Fruit fly (Drosophila melanogaster) whole organism, embryonic: ENCODE measurements around the gene CG32075.

ENCODE experiments used
- BEAF-32 ChIP-seq: fragments of 200-800 bp; sonication (Bioruptor generic); optimal IDR thresholded peaks from 3 replicates; lab custom pipeline; 2017; ENCODE audit warnings: missing biosample characterization, missing genetic modification characterization, mild to moderate bottlenecking, moderate library complexity, missing genetic modification reagents
- CG10462 ChIP-seq: fragments of 200-800 bp; sonication (Bioruptor generic); optimal IDR thresholded peaks from 2 replicates; lab custom pipeline; 2016; ENCODE audit warnings: missing biosample characterization, missing genetic modification characterization
- CG10654 ChIP-seq: fragments of 200-800 bp; sonication (Bioruptor generic); optimal IDR thresholded peaks from 2 replicates; lab custom pipeline; 2016; ENCODE audit warnings: missing biosample characterization, missing genetic modification characterization
- CG11695 ChIP-seq: fragments of 200-800 bp; sonication (Bioruptor generic); IDR thresholded peaks from 3 replicates; pipeline ENCODE4 v1.3.6; 2022; ENCODE audit warnings: missing biosample characterization, missing genetic modification characterization
- CG12155 ChIP-seq: fragments of 200-800 bp; sonication (Bioruptor generic); optimal IDR thresholded peaks from 3 replicates; lab custom pipeline; 2016; ENCODE audit warnings: missing biosample characterization, missing genetic modification characterization
- CG12942 ChIP-seq: fragments of 200-800 bp; sonication (Bioruptor generic); optimal IDR thresholded peaks from 3 replicates; lab custom pipeline; 2016; ENCODE audit warnings: missing biosample characterization, missing genetic modification characterization
- CG13424 ChIP-seq: fragments of 200-800 bp; sonication (Bioruptor generic); optimal IDR thresholded peaks from 2 replicates; lab custom pipeline; 2019; ENCODE audit warnings: missing biosample characterization, mild to moderate bottlenecking, missing genetic modification characterization, moderate library complexity
- CG13775 ChIP-seq: fragments of 200-800 bp; sonication (Bioruptor generic); optimal IDR thresholded peaks from 3 replicates; lab custom pipeline; 2017; ENCODE audit warnings: missing biosample characterization, mild to moderate bottlenecking, missing genetic modification characterization
- CG15479 ChIP-seq: fragments of 200-800 bp; sonication (Bioruptor generic); optimal IDR thresholded peaks from 3 replicates; lab custom pipeline; 2019; ENCODE audit warnings: missing biosample characterization, mild to moderate bottlenecking, missing genetic modification characterization, moderate library complexity
- CG16815 ChIP-seq: fragments of 200-800 bp; sonication (Bioruptor generic); optimal IDR thresholded peaks from 3 replicates; lab custom pipeline; 2017; ENCODE audit warnings: missing biosample characterization, mild to moderate bottlenecking, missing genetic modification characterization
- CG17328 ChIP-seq: fragments of 200-800 bp; sonication (Bioruptor generic); IDR thresholded peaks from 2 replicates; pipeline ENCODE4 v1.3.6; 2022; ENCODE audit warnings: missing biosample characterization, missing genetic modification characterization
- CG2116 ChIP-seq: fragments of 200-800 bp; sonication (Bioruptor generic); optimal IDR thresholded peaks from 3 replicates; lab custom pipeline; 2018; ENCODE audit warnings: missing biosample characterization, mild to moderate bottlenecking, missing genetic modification characterization
- CG2199 ChIP-seq: fragments of 200-800 bp; sonication (Bioruptor generic); IDR thresholded peaks from 3 replicates; pipeline ENCODE4 v1.3.6; 2022; ENCODE audit warnings: missing biosample characterization, missing genetic modification characterization
- CG31365 ChIP-seq: fragments of 200-800 bp; sonication (Bioruptor generic); optimal IDR thresholded peaks from 2 replicates; lab custom pipeline; 2018; ENCODE audit warnings: missing biosample characterization, mild to moderate bottlenecking, missing genetic modification characterization
- CG34376 ChIP-seq: fragments of 200-800 bp; sonication (Bioruptor generic); optimal IDR thresholded peaks from 2 replicates; lab custom pipeline; 2018; ENCODE audit warnings: missing biosample characterization, mild to moderate bottlenecking, missing genetic modification characterization
- CG4404 ChIP-seq: fragments of 200-800 bp; sonication (Bioruptor generic); IDR thresholded peaks from 2 replicates; pipeline ENCODE4 v1.3.6; 2022; ENCODE audit warnings: missing biosample characterization, missing genetic modification characterization
- CG4424 ChIP-seq: fragments of 200-800 bp; sonication (Bioruptor generic); optimal IDR thresholded peaks from 3 replicates; lab custom pipeline; 2016; ENCODE audit warnings: missing biosample characterization, missing genetic modification characterization
- CG6254 ChIP-seq: fragments of 200-800 bp; sonication (Bioruptor generic); optimal IDR thresholded peaks from 3 replicates; lab custom pipeline; 2017; ENCODE audit warnings: mild to moderate bottlenecking, missing biosample characterization, missing genetic modification reagents, missing genetic modification characterization
- CG9797 ChIP-seq: fragments of 200-800 bp; sonication (Bioruptor generic); optimal IDR thresholded peaks from 3 replicates; lab custom pipeline; 2018; ENCODE audit warnings: missing biosample characterization, mild to moderate bottlenecking, missing genetic modification characterization
- Chrac-16 ChIP-seq: fragments of 200-800 bp; sonication (Bioruptor generic); optimal IDR thresholded peaks from 3 replicates; lab custom pipeline; 2016; ENCODE audit warnings: missing biosample characterization, missing genetic modification characterization
- D ChIP-seq, 2 experiments: fragments of 200-800 bp in 1 of 2; fragments of >200 bp in 1 of 2; sonication (Bioruptor generic) in 1 of 2; optimal IDR thresholded peaks; 2 replicates in 1 of 2; 3 replicates in 1 of 2; lab custom pipeline; 2017; ENCODE audit warnings: mild to moderate bottlenecking in 1 of 2, missing biosample characterization in 1 of 2, missing genetic modification characterization in 1 of 2, missing genetic modification reagents in 1 of 2
- Doc3 ChIP-seq: fragments of 200-800 bp; sonication (Bioruptor generic); IDR thresholded peaks from 3 replicates; pipeline ENCODE4 v1.3.6; 2022; ENCODE audit warnings: missing biosample characterization, missing genetic modification characterization; ENCODE audit not compliant: partially characterized antibody
- Dp ChIP-seq: fragments of 200-800 bp; sonication (Bioruptor generic); optimal IDR thresholded peaks from 2 replicates; lab custom pipeline; 2018; ENCODE audit warnings: missing biosample characterization, mild to moderate bottlenecking, missing genetic modification characterization, moderate library complexity
- Drgx ChIP-seq: fragments of 200-800 bp; sonication (Bioruptor generic); IDR thresholded peaks from 2 replicates; pipeline ENCODE4 v1.3.6; 2022; ENCODE audit warnings: missing biosample characterization, missing genetic modification characterization
- E2f2 ChIP-seq: fragments of 200-800 bp; sonication (Bioruptor generic); IDR thresholded peaks from 2 replicates; pipeline ENCODE4 v1.3.6; 2022; ENCODE audit warnings: missing biosample characterization, missing genetic modification characterization
- Gug ChIP-seq: fragments of 200-800 bp; sonication (Bioruptor generic); IDR thresholded peaks from 4 replicates; pipeline ENCODE4 v1.3.6; 2022; ENCODE audit warnings: missing biosample characterization, missing genetic modification characterization
- HmgZ ChIP-seq: fragments of 200-800 bp; sonication (Bioruptor generic); optimal IDR thresholded peaks from 2 replicates; lab custom pipeline; 2018; ENCODE audit warnings: missing biosample characterization, mild to moderate bottlenecking, missing genetic modification characterization
- MBD-R2 ChIP-seq: fragments of 200-800 bp; sonication (Bioruptor generic); IDR thresholded peaks from 2 replicates; pipeline ENCODE4 v1.3.6; 2022; ENCODE audit warnings: missing biosample characterization, missing genetic modification characterization
- MESR4 ChIP-seq: fragments of 200-800 bp; sonication (Bioruptor generic); optimal IDR thresholded peaks from 2 replicates; lab custom pipeline; 2018; ENCODE audit warnings: missing biosample characterization, mild to moderate bottlenecking, missing genetic modification characterization, moderate library complexity
- Nf-YC ChIP-seq: fragments of 200-800 bp; optimal IDR thresholded peaks from 3 replicates; lab custom pipeline; 2019; ENCODE audit warnings: missing biosample characterization, mild to moderate bottlenecking, missing genetic modification characterization, moderate library complexity
- NfI ChIP-seq: fragments of 200-800 bp; sonication (Bioruptor generic); optimal IDR thresholded peaks from 3 replicates; lab custom pipeline; 2018; ENCODE audit warnings: missing biosample characterization, mild to moderate bottlenecking, missing genetic modification characterization, moderate library complexity
- Oli ChIP-seq: fragments of 200-800 bp; sonication (Bioruptor generic); optimal IDR thresholded peaks from 2 replicates; lab custom pipeline; 2018; ENCODE audit warnings: missing biosample characterization, mild to moderate bottlenecking, missing genetic modification characterization, moderate library complexity
- Scr ChIP-seq: fragments of 200-800 bp; sonication (Bioruptor generic); IDR thresholded peaks from 2 replicates; pipeline ENCODE4 v1.3.6; 2022; ENCODE audit warnings: missing biosample characterization, missing genetic modification characterization; ENCODE audit not compliant: partially characterized antibody
- Xbp1 ChIP-seq: fragments of 200-800 bp; sonication (Bioruptor generic); optimal IDR thresholded peaks from 3 replicates; lab custom pipeline; 2016; ENCODE audit warnings: missing biosample characterization, mild to moderate bottlenecking, missing genetic modification characterization
- bigmax ChIP-seq: fragments of 200-800 bp; sonication (Bioruptor generic); optimal IDR thresholded peaks from 2 replicates; lab custom pipeline; 2018; ENCODE audit warnings: missing biosample characterization, mild to moderate bottlenecking, missing genetic modification characterization
- cas ChIP-seq: fragments of 200-800 bp; sonication (Bioruptor generic); IDR thresholded peaks from 2 replicates; pipeline ENCODE4 v1.3.6; 2022; ENCODE audit warnings: missing biosample characterization, missing genetic modification characterization
- crol ChIP-seq: fragments of 200-800 bp; sonication (Bioruptor generic); IDR thresholded peaks from 2 replicates; pipeline ENCODE4 v1.3.6; 2022; ENCODE audit warnings: missing biosample characterization, missing genetic modification characterization
- dmrt11E ChIP-seq: fragments of 200-800 bp; sonication (Bioruptor generic); optimal IDR thresholded peaks from 3 replicates; lab custom pipeline; 2018; ENCODE audit warnings: missing biosample characterization, mild to moderate bottlenecking, missing genetic modification characterization, moderate library complexity
- dysf ChIP-seq: fragments of 200-800 bp; sonication (Bioruptor generic); IDR thresholded peaks from 3 replicates; pipeline ENCODE4 v1.3.6; 2022; ENCODE audit warnings: missing biosample characterization, missing genetic modification characterization
- fd96Cb ChIP-seq: fragments of 200-800 bp; sonication (Bioruptor generic); optimal IDR thresholded peaks from 2 replicates; lab custom pipeline; 2018; ENCODE audit warnings: missing biosample characterization, mild to moderate bottlenecking, missing genetic modification characterization, moderate library complexity
- fu2 ChIP-seq: fragments of 200-800 bp; sonication (Bioruptor generic); optimal IDR thresholded peaks from 2 replicates; lab custom pipeline; 2016; ENCODE audit warnings: missing biosample characterization, missing genetic modification characterization
- lmd ChIP-seq: fragments of 200-800 bp; sonication (Bioruptor generic); IDR thresholded peaks from 2 replicates; pipeline ENCODE4 v1.3.6; 2022; ENCODE audit warnings: missing biosample characterization, missing genetic modification characterization
- nau ChIP-seq: fragments of 200-800 bp; sonication (Bioruptor generic); optimal IDR thresholded peaks from 3 replicates; lab custom pipeline; 2017; ENCODE audit warnings: missing biosample characterization, mild to moderate bottlenecking, missing genetic modification characterization, missing genetic modification reagents
- nmo ChIP-seq: fragments of 200-800 bp; sonication (Bioruptor generic); optimal IDR thresholded peaks from 2 replicates; lab custom pipeline; 2018; ENCODE audit warnings: missing biosample characterization, mild to moderate bottlenecking, missing genetic modification characterization, moderate library complexity
- otp ChIP-seq: fragments of 200-800 bp; sonication (Bioruptor generic); IDR thresholded peaks from 3 replicates; pipeline ENCODE4, ENCODE4 v1.3.6; 2022; ENCODE audit warnings: missing biosample characterization, missing genetic modification characterization
- so ChIP-seq: fragments of 200-800 bp; sonication (Bioruptor generic); IDR thresholded peaks from 3 replicates; pipeline ENCODE4 v1.3.6; 2022; ENCODE audit warnings: missing biosample characterization, missing genetic modification characterization
- sug ChIP-seq: fragments of 200-800 bp; optimal IDR thresholded peaks from 2 replicates; lab custom pipeline; 2019; ENCODE audit warnings: missing biosample characterization, mild to moderate bottlenecking, missing genetic modification characterization, moderate library complexity
- tgo ChIP-seq: fragments of 200-800 bp; sonication (Bioruptor generic); IDR thresholded peaks from 3 replicates; pipeline ENCODE4 v1.3.6; 2022; ENCODE audit warnings: missing biosample characterization, missing genetic modification characterization

Gene CG32075

dm6 chr3L:11074043-11074853, 9.5 kb upstream of the CG32075 start, which contains the start of the genes Pfdn2 and Noc1 (continued):
- peak; percentile 56 for TF ChIP-seq CG12942 (GFP tag; lab: Kevin White, UChicago)
- no peak for TF ChIP-seq E2f2
- TF ChIP-seq Dp: peak; percentile 7
- peak; percentile 68 for TF ChIP-seq dmrt11E
- TF ChIP-seq lmd (GFP tag; lab: Robert Waterston, UW): peak; percentile 49
- TF ChIP-seq CG13775 (GFP tag; lab: Kevin White, UChicago): peak; percentile 64
- TF ChIP-seq CG17328 (GFP tag; lab: Robert Waterston, UW): peak; percentile 52
- TF ChIP-seq bigmax (GFP tag; lab: Kevin White, UChicago): no peak
- TF ChIP-seq CG10654 (GFP tag; lab: Kevin White, UChicago): peak; percentile 33
- peak; percentile 54 for TF ChIP-seq CG12155 (GFP tag; lab: Kevin White, UChicago)
- no peak for TF ChIP-seq CG31365 (tag; lab: Kevin White, UChicago)
- peak; percentile 68 for TF ChIP-seq Xbp1
- TF ChIP-seq sug (tag; lab: Kevin White, UChicago): peak; percentile 58
- TF ChIP-seq MESR4 (GFP tag; lab: Kevin White, UChicago): peak; percentile 86
- no peak for TF ChIP-seq crol (GFP tag; lab: Robert Waterston, UW)
- peak; percentile 81 for TF ChIP-seq nmo (GFP tag; lab: Kevin White, UChicago)
- TF ChIP-seq BEAF-32 (GFP tag; lab: Kevin White, UChicago): peak; percentile 16
- peak; percentile 41 for TF ChIP-seq fd96Cb
- peak; percentile 49; the same call in 1 of the 3 replicates for TF ChIP-seq CG11695 (GFP tag; lab: Robert Waterston, UW)
- no peak for TF ChIP-seq so (GFP tag; lab: Robert Waterston, UW)
- peak; percentile 34; the same call in 1 of the 2 replicates for TF ChIP-seq MBD-R2 (GFP tag; lab: Robert Waterston, UW)
- peak; percentile 26 for TF ChIP-seq CG16815 (GFP tag; lab: Kevin White, UChicago)
- TF ChIP-seq CG2116: peak; percentile 18
- peak; percentile 6 for TF ChIP-seq CG15479
- no peak for TF ChIP-seq CG6254 (GFP tag; lab: Kevin White, UChicago)
- peak; percentile 42 for TF ChIP-seq Chrac-16 (GFP tag; lab: Kevin White, UChicago)
- 0 out of 2 replicates have a peak, but pooled peaks have one; percentile 29 for TF ChIP-seq CG4404
- TF ChIP-seq Drgx: no peak
- TF ChIP-seq nau (GFP tag; lab: Kevin White, UChicago): no peak
- TF ChIP-seq NfI (GFP tag; lab: Kevin White, UChicago): peak; percentile 41
- peak; percentile 73 for TF ChIP-seq CG13424 (tag; lab: Kevin White, UChicago)
- 0 out of 3 replicates have a peak, but pooled peaks have one; percentile 35 for TF ChIP-seq Doc3 (GFP tag; lab: Robert Waterston, UW)
- TF ChIP-seq Nf-YC: no peak
- 0 out of 4 replicates have a peak, but pooled peaks have one; percentile 33 for TF ChIP-seq Gug (GFP tag; lab: Robert Waterston, UW)
- no peak for TF ChIP-seq fu2 (GFP tag; lab: Kevin White, UChicago)
- TF ChIP-seq Oli (tag; lab: Kevin White, UChicago): peak; percentile 41
- TF ChIP-seq CG10462 (GFP tag; lab: Kevin White, UChicago): peak; percentile 31
- TF ChIP-seq D (optimal IDR thresholded peaks at IDR 0.05; lab: Kevin White, UChicago): peak; percentile 73
- TF ChIP-seq D (GFP tag; optimal IDR thresholded peaks at IDR 0.05; lab: Kevin White, UChicago): no peak
- no peak for TF ChIP-seq CG34376 (GFP tag; lab: Kevin White, UChicago)
- TF ChIP-seq Scr (GFP tag; lab: Robert Waterston, UW): no peak
- peak; percentile 40 for TF ChIP-seq CG4424 (GFP tag; lab: Kevin White, UChicago)
- TF ChIP-seq dysf: peak; percentile 60; the same call in 2 of the 3 replicates
- TF ChIP-seq otp: no peak
- no peak for TF ChIP-seq CG2199 (GFP tag; lab: Robert Waterston, UW)
- TF ChIP-seq CG9797 (GFP tag; lab: Kevin White, UChicago): peak; percentile 49
- TF ChIP-seq tgo: peak; percentile 41; the same call in 2 of the 3 replicates
- TF ChIP-seq HmgZ (tag; lab: Kevin White, UChicago): peak; percentile 36
- TF ChIP-seq cas: 0 out of 2 replicates have a peak, but pooled peaks have one; percentile 7
